Worm (Caenorhabditis elegans): ENCODE data around the gene unc-52.

DNA sequence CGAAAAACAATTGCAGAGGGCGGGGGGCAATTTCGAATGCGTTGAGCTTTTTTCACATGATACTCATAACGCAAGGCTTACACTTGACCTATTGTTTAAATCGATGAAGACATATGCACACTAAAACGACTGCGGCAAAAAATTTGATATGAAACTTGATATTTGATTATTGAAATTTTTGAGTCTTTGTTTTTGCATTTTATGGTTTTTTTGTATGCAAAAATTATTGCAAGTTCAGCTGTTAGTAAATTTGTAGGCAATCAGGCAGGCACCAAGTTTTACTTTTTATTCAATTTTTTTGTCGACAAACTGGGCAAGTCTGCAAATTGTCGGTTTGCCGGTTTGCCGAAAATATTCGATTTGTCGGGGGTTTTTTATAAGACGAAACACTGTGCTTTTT lies 78.1 kb downstream of the unc-52 start, which contains the start of gene arl-3:
- TF ChIP-seq F13H6.1 (tag; optimal IDR thresholded peaks at IDR 0.05) (no peak), npax-4 (tag; optimal IDR thresholded peaks at IDR 0.05) (no peak), ceh-30 (tag; optimal IDR thresholded peaks at IDR 0.05) (no peak), pag-3 (tag; optimal IDR thresholded peaks at IDR 0.05; ENCODE audit: borderline replicate concordance) (no peak), ceh-48 (tag; optimal IDR thresholded peaks at IDR 0.05) (no peak), lin-11 (tag; optimal IDR thresholded peaks at IDR 0.05) (no peak), ama-1 (optimal IDR thresholded peaks at IDR 0.05) (no peak), unc-86 (tag; optimal IDR thresholded peaks at IDR 0.05) (no peak), fkh-10 (GFP tag; optimal IDR thresholded peaks at IDR 0.05) (no peak), pqm-1 (tag; optimal IDR thresholded peaks at IDR 0.05) (no peak), nhr-11 (tag; optimal IDR thresholded peaks at IDR 0.05) (no peak)
